Worm (Caenorhabditis elegans) whole organism, young adult: Measurements from ENCODE around the gene tos-1.

Experiments used
- B0261.1 ChIP-seq: sonication (generic microtip); optimal IDR thresholded peaks from 2 replicates; lab custom pipeline; 2016; ENCODE audit warnings: mild to moderate bottlenecking, missing genetic modification characterization, moderate library complexity, missing compliant biosample characterization
- F33H1.4 ChIP-seq: fragments of 200-800 bp; sonication (Bioruptor generic); IDR thresholded peaks from 2 replicates; pipeline ENCODE4 v1.3.6; 2022; ENCODE audit warnings: missing genetic modification reagents, missing genetic modification characterization, missing compliant biosample characterization
- F37B4.10 ChIP-seq: fragments of 200-800 bp; sonication (Bioruptor generic); IDR thresholded peaks from 2 replicates; pipeline ENCODE4 v1.3.6; 2022; ENCODE audit warnings: missing genetic modification characterization, missing compliant biosample characterization
- F39B2.1 ChIP-seq: fragments of 200-800 bp; sonication (Bioruptor generic); IDR thresholded peaks from 2 replicates; pipeline ENCODE4 v1.3.6; 2022; ENCODE audit warnings: missing genetic modification reagents, missing genetic modification characterization, missing compliant biosample characterization
- K11D2.4 ChIP-seq: fragments of 200-800 bp; sonication (Bioruptor generic); IDR thresholded peaks from 2 replicates; pipeline ENCODE4 v1.3.6; 2022; ENCODE audit warnings: missing genetic modification reagents, missing genetic modification characterization, missing compliant biosample characterization
- T26A5.8 ChIP-seq: sonication (generic microtip); optimal IDR thresholded peaks from 2 replicates; lab custom pipeline; 2016; ENCODE audit warnings: missing genetic modification characterization, missing compliant biosample characterization
- Y53G8AR.9 ChIP-seq: fragments of 200-800 bp; sonication (Bioruptor generic); conservative IDR thresholded peaks from 2 replicates; pipeline ENCODE4 v1.3.6; 2022; ENCODE audit warnings: missing genetic modification reagents, missing genetic modification characterization, missing compliant biosample characterization
- Y56A3A.18 ChIP-seq: fragments of 200-800 bp; sonication (Bioruptor generic); IDR thresholded peaks from 2 replicates; pipeline ENCODE4 v1.3.6; 2022; ENCODE audit warnings: missing genetic modification reagents, missing genetic modification characterization, missing compliant biosample characterization
- Y67H2A.10 ChIP-seq: fragments of 200-800 bp; sonication (Bioruptor generic); conservative IDR thresholded peaks from 2 replicates; pipeline ENCODE4 v1.3.6; 2022; ENCODE audit warnings: missing genetic modification reagents, missing genetic modification characterization, missing compliant biosample characterization
- Y79H2A.3 ChIP-seq: fragments of 200-800 bp; sonication (Bioruptor generic); conservative IDR thresholded peaks from 2 replicates; pipeline ENCODE4 v1.3.6; 2022; ENCODE audit warnings: missing genetic modification reagents, missing genetic modification characterization, missing compliant biosample characterization
- akir-1 ChIP-seq: fragments of 200-800 bp; sonication (Bioruptor generic); optimal IDR thresholded peaks from 2 replicates; lab custom pipeline; 2018; ENCODE audit warnings: mild to moderate bottlenecking, missing genetic modification characterization, moderate library complexity, missing compliant biosample characterization
- aptf-2 ChIP-seq: fragments of 200-800 bp; sonication (Bioruptor generic); conservative IDR thresholded peaks from 2 replicates; pipeline ENCODE4 v1.3.6; 2022; ENCODE audit warnings: missing genetic modification reagents, missing genetic modification characterization, missing compliant biosample characterization
- attf-3 ChIP-seq: fragments of 200-800 bp; sonication (Bioruptor generic); conservative IDR thresholded peaks from 2 replicates; pipeline ENCODE4 v1.3.6; 2022; ENCODE audit warnings: missing genetic modification reagents, missing genetic modification characterization, missing compliant biosample characterization
- attf-5 ChIP-seq: fragments of 200-800 bp; sonication (Bioruptor generic); optimal IDR thresholded peaks from 2 replicates; lab custom pipeline; 2018; ENCODE audit warnings: mild to moderate bottlenecking, missing genetic modification characterization, missing compliant biosample characterization
- bed-1 ChIP-seq: fragments of 200-800 bp; sonication (Bioruptor generic); IDR thresholded peaks from 2 replicates; pipeline ENCODE4 v1.3.6; 2022; ENCODE audit warnings: missing genetic modification reagents, missing genetic modification characterization, missing compliant biosample characterization
- bed-2 ChIP-seq: fragments of 200-800 bp; sonication (Bioruptor generic); IDR thresholded peaks from 2 replicates; pipeline ENCODE4 v1.3.6; 2022; ENCODE audit warnings: missing genetic modification reagents, missing genetic modification characterization, missing compliant biosample characterization
- ceh-100 ChIP-seq: fragments of 200-800 bp; sonication (Bioruptor generic); IDR thresholded peaks from 2 replicates; pipeline ENCODE4 v1.3.6; 2022; ENCODE audit warnings: missing genetic modification reagents, missing genetic modification characterization, missing compliant biosample characterization
- ceh-40 ChIP-seq: fragments of 200-800 bp; sonication (Bioruptor generic); IDR thresholded peaks from 2 replicates; pipeline ENCODE4 v1.3.6; 2022; ENCODE audit warnings: missing genetic modification characterization, missing compliant biosample characterization
- ceh-58 ChIP-seq: fragments of 200-800 bp; sonication (Bioruptor generic); IDR thresholded peaks from 2 replicates; pipeline ENCODE4 v1.3.6; 2022; ENCODE audit warnings: missing genetic modification characterization, missing compliant biosample characterization
- dpl-1 ChIP-seq: fragments of 150-350 bp; optimal IDR thresholded peaks from 2 replicates; lab custom pipeline; 2014; ENCODE audit warnings: missing biosample characterization, missing genetic modification reagents, missing genetic modification characterization
- egl-18 ChIP-seq: fragments of 200-800 bp; sonication (Bioruptor generic); IDR thresholded peaks from 2 replicates; pipeline ENCODE4 v1.3.6; 2022; ENCODE audit warnings: missing genetic modification reagents, missing genetic modification characterization, missing compliant biosample characterization
- egl-44 ChIP-seq: fragments of 200-800 bp; sonication (Bioruptor generic); IDR thresholded peaks from 2 replicates; pipeline ENCODE4 v1.3.6; 2022; ENCODE audit warnings: missing genetic modification reagents, missing genetic modification characterization, missing compliant biosample characterization
- ekl-4 ChIP-seq: fragments of 200-800 bp; sonication (Bioruptor generic); IDR thresholded peaks from 2 replicates; pipeline ENCODE4 v1.3.6; 2022; ENCODE audit warnings: missing genetic modification reagents, missing genetic modification characterization, missing compliant biosample characterization
- him-1 ChIP-seq: sonication (generic microtip); optimal IDR thresholded peaks from 2 replicates; lab custom pipeline; 2016; ENCODE audit warnings: missing genotype, missing genetic modification reagents, missing genetic modification characterization, missing compliant biosample characterization
- hmg-1.2 ChIP-seq: fragments of 200-800 bp; sonication (Bioruptor generic); IDR thresholded peaks from 2 replicates; pipeline ENCODE4 v1.3.6; 2022; ENCODE audit warnings: missing genetic modification reagents, missing genetic modification characterization, missing compliant biosample characterization
- hsf-1 ChIP-seq: fragments of 200-800 bp; sonication (Bioruptor generic); IDR thresholded peaks from 2 replicates; pipeline ENCODE4 v1.3.6; 2022; ENCODE audit warnings: missing genetic modification reagents, missing genetic modification characterization, missing compliant biosample characterization
- lin-35 ChIP-seq, 3 experiments: fragments of 150-350 bp in 2 of 3; sonication (generic microtip) in 1 of 3; optimal IDR thresholded peaks; 2 replicates each; lab custom pipeline; 2014 to 2018; ENCODE audit warnings: missing biosample characterization in 3 of 3, missing genetic modification characterization in 3 of 3, missing genetic modification reagents in 3 of 3
- lin-40 ChIP-seq: sonication (generic microtip); optimal IDR thresholded peaks from 2 replicates; lab custom pipeline; 2016; ENCODE audit warnings: missing genetic modification characterization, mild to moderate bottlenecking, missing compliant biosample characterization, missing genotype, missing genetic modification reagents
- madf-3 ChIP-seq: fragments of 200-800 bp; sonication (Bioruptor generic); IDR thresholded peaks from 2 replicates; pipeline ENCODE4 v1.3.6; 2022; ENCODE audit warnings: missing genetic modification reagents, missing genetic modification characterization, missing compliant biosample characterization
- madf-8 ChIP-seq: fragments of 200-800 bp; sonication (Bioruptor generic); conservative IDR thresholded peaks from 2 replicates; pipeline ENCODE4 v1.3.6; 2022; ENCODE audit warnings: missing genetic modification reagents, missing genetic modification characterization, missing compliant biosample characterization
- mcd-1 ChIP-seq: fragments of 200-800 bp; sonication (Bioruptor generic); IDR thresholded peaks from 2 replicates; pipeline ENCODE4 v1.3.6; 2022; ENCODE audit warnings: missing genetic modification reagents, missing genetic modification characterization, missing compliant biosample characterization
- nfyb-1 ChIP-seq: fragments of 200-800 bp; sonication (Bioruptor generic); IDR thresholded peaks from 2 replicates; pipeline ENCODE4 v1.3.6; 2022; ENCODE audit warnings: missing genetic modification reagents, missing genetic modification characterization, missing compliant biosample characterization
- nhr-179 ChIP-seq: sonication (generic microtip); optimal IDR thresholded peaks from 2 replicates; lab custom pipeline; 2016; ENCODE audit warnings: mild to moderate bottlenecking, missing genetic modification characterization, missing compliant biosample characterization
- pbrm-1 ChIP-seq: fragments of 200-800 bp; sonication (Bioruptor generic); IDR thresholded peaks from 2 replicates; pipeline ENCODE4 v1.3.6; 2022; ENCODE audit warnings: missing genetic modification reagents, missing genetic modification characterization, missing compliant biosample characterization
- pha-4 ChIP-seq: fragments of 150-350 bp; sonication (generic microtip); optimal IDR thresholded peaks from 2 replicates; lab custom pipeline; 2014; ENCODE audit warnings: missing biosample characterization, missing genetic modification reagents, missing genetic modification characterization
- rcor-1 ChIP-seq: fragments of 200-800 bp; sonication (Bioruptor generic); IDR thresholded peaks from 2 replicates; pipeline ENCODE4 v1.3.6; 2022; ENCODE audit warnings: missing genetic modification reagents, missing genetic modification characterization, missing compliant biosample characterization
- sea-2 ChIP-seq: fragments of 200-800 bp; sonication (Bioruptor generic); IDR thresholded peaks from 2 replicates; pipeline ENCODE4 v1.3.6; 2022; ENCODE audit warnings: missing genetic modification characterization, missing compliant biosample characterization
- snpc-1.1 ChIP-seq: sonication (generic microtip); optimal IDR thresholded peaks from 2 replicates; lab custom pipeline; 2017; ENCODE audit warnings: missing genetic modification characterization, mild to moderate bottlenecking, missing compliant biosample characterization, antibody characterized with exemption, moderate library complexity, missing genotype, missing genetic modification reagents; ENCODE audit not compliant: insufficient read depth
- tbp1 ChIP-seq: fragments of 200-800 bp; sonication (Bioruptor generic); optimal IDR thresholded peaks from 2 replicates; lab custom pipeline; 2018; ENCODE audit warnings: mild to moderate bottlenecking, missing genetic modification characterization, missing compliant biosample characterization
- ztf-25 ChIP-seq: fragments of 200-800 bp; sonication (Bioruptor generic); IDR thresholded peaks from 2 replicates; pipeline ENCODE4 v1.3.6; 2022; ENCODE audit warnings: missing genetic modification reagents, missing genetic modification characterization, missing compliant biosample characterization

Gene tos-1

ce11 chrV:9340318-9340717 is 3.7 kb downstream of the tos-1 start (continued):
- no peak for TF ChIP-seq egl-18 (GFP tag; lab: Robert Waterston, UW)
- TF ChIP-seq B0261.1 (tag; lab: Kevin White, UChicago) = no peak
- TF ChIP-seq ceh-40 (GFP tag; lab: Robert Waterston, UW) = peak; percentile 75
- peak; percentile 96 for TF ChIP-seq Y53G8AR.9 (GFP tag; lab: Robert Waterston, UW)
- TF ChIP-seq sea-2 (GFP tag; lab: Robert Waterston, UW) = peak; percentile 65; the same call in 1 of the 2 replicates
- TF ChIP-seq lin-40 (tag; lab: Kevin White, UChicago) = no peak
- no peak for TF ChIP-seq F33H1.4 (GFP tag; lab: Robert Waterston, UW)
- no peak for TF ChIP-seq pha-4 (tag; lab: Kevin White, UChicago)
- no peak for TF ChIP-seq nhr-179 (tag; lab: Kevin White, UChicago)
- no peak for TF ChIP-seq snpc-1.1 (tag; lab: Kevin White, UChicago)
- peak; percentile 86 for TF ChIP-seq nfyb-1 (GFP tag; lab: Robert Waterston, UW)
- TF ChIP-seq tbp1 = no peak
- TF ChIP-seq akir-1 (GFP tag; lab: Kevin White, UChicago) = no peak
- TF ChIP-seq bed-2 (GFP tag; lab: Robert Waterston, UW) = no peak
- TF ChIP-seq aptf-2 = 0 out of 2 replicates have a peak, but pooled peaks have one; percentile 27
- no peak for TF ChIP-seq him-1
- TF ChIP-seq F39B2.1 (GFP tag; lab: Robert Waterston, UW) = peak; percentile 50; the same call in 1 of the 2 replicates
- TF ChIP-seq ceh-58 (GFP tag; lab: Robert Waterston, UW) = 0 out of 2 replicates have a peak, but pooled peaks have one; percentile 86
- peak; percentile 75 for TF ChIP-seq ekl-4
- TF ChIP-seq bed-1 (GFP tag; lab: Robert Waterston, UW) = 0 out of 2 replicates have a peak, but pooled peaks have one; percentile 23
- TF ChIP-seq K11D2.4 (GFP tag; lab: Robert Waterston, UW) = peak; percentile 87
- TF ChIP-seq dpl-1 (GFP tag; lab: Kevin White, UChicago) = no peak
- TF ChIP-seq Y67H2A.10 = 0 out of 2 replicates have a peak, but pooled peaks have one; percentile 24
- 0 out of 2 replicates have a peak, but pooled peaks have one; percentile 13 for TF ChIP-seq attf-3 (GFP tag; lab: Robert Waterston, UW)
- TF ChIP-seq ceh-100 = peak; percentile 72
- TF ChIP-seq madf-3 (GFP tag; lab: Robert Waterston, UW) = peak; percentile 80
- no peak for TF ChIP-seq T26A5.8
- TF ChIP-seq ztf-25 = peak; percentile 70; the same call in 1 of the 2 replicates
- peak in 1 of 3 experiments; percentile 49 for TF ChIP-seq lin-35 (GFP tag; optimal IDR thresholded peaks at IDR 0.05; lab: Kevin White, UChicago)
- TF ChIP-seq hsf-1 (GFP tag; lab: Robert Waterston, UW) = peak; percentile 59; the same call in 1 of the 2 replicates
- TF ChIP-seq attf-5 (GFP tag; lab: Kevin White, UChicago) = no peak
- no peak for TF ChIP-seq madf-8 (GFP tag; lab: Robert Waterston, UW)
- TF ChIP-seq, all 124 proteins: peak for 53

DNA sequence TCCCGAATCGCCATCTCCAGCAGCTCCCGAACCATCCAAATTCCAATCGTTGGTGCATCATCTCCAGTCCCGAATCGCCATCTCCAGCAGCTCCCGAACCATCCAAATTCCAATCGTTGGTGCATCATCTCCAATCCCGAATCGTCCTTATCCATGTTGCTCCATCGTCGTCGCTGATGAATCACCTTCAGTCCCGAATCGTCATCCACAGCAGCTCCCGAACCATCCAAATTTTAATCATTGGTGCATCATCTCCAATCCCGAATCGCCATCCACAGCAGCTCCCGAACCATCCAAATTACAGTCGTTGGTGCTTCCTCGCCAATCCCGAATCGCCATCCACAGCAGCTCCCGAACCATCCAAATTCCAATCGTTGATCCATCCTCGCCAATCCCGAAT is 4.7 kb downstream of the tos-1 start:
- TF ChIP-seq hsf-1 (GFP tag; lab: Robert Waterston, UW) (peak; percentile 54; the same call in 1 of the 2 replicates), egl-44 (GFP tag; lab: Robert Waterston, UW) (peak; percentile 24; the same call in 1 of the 2 replicates), Y79H2A.3 (0 out of 2 replicates have a peak, but pooled peaks have one; percentile 36), mcd-1 (GFP tag; lab: Robert Waterston, UW) (0 out of 2 replicates have a peak, but pooled peaks have one; percentile 8), rcor-1 (GFP tag; lab: Robert Waterston, UW) (peak; percentile 31; the same call in 1 of the 2 replicates), sea-2 (GFP tag; lab: Robert Waterston, UW) (0 out of 2 replicates have a peak, but pooled peaks have one; percentile 64), Y56A3A.18 (GFP tag; lab: Robert Waterston, UW) (peak; percentile 42; the same call in 1 of the 2 replicates), hmg-1.2 (GFP tag; lab: Robert Waterston, UW) (peak; percentile 23; the same call in 1 of the 2 replicates), F37B4.10 (peak; percentile 89; the same call in 1 of the 2 replicates), pbrm-1 (GFP tag; lab: Robert Waterston, UW) (0 out of 2 replicates have a peak, but pooled peaks have one; percentile 46)
